Fruit fly (Drosophila melanogaster) whole organism, embryonic: ENCODE data around the gene Mkp3.

Experiments used
- Ada2b ChIP-seq: fragments of 200-800 bp; sonication (Bioruptor generic); IDR thresholded peaks from 2 replicates; pipeline ENCODE4 v1.3.6; 2022; ENCODE audit warnings: missing biosample characterization, missing genetic modification characterization
- BEAF-32 ChIP-seq: fragments of 200-800 bp; sonication (Bioruptor generic); optimal IDR thresholded peaks from 3 replicates; lab custom pipeline; 2017; ENCODE audit warnings: missing biosample characterization, missing genetic modification characterization, mild to moderate bottlenecking, moderate library complexity, missing genetic modification reagents
- Bgb ChIP-seq: fragments of 200-800 bp; sonication (Bioruptor generic); IDR thresholded peaks from 2 replicates; pipeline ENCODE4 v1.3.6; 2022; ENCODE audit warnings: missing biosample characterization, missing genetic modification characterization; ENCODE audit not compliant: partially characterized antibody
- BtbVII ChIP-seq: fragments of 200-800 bp; sonication (Bioruptor generic); optimal IDR thresholded peaks from 3 replicates; lab custom pipeline; 2017; ENCODE audit warnings: missing biosample characterization, mild to moderate bottlenecking, missing genetic modification characterization
- CG10147 ChIP-seq: fragments of 200-800 bp; sonication (Bioruptor generic); optimal IDR thresholded peaks from 2 replicates; lab custom pipeline; 2019; ENCODE audit warnings: missing biosample characterization, mild to moderate bottlenecking, missing genetic modification characterization, moderate library complexity
- CG10321 ChIP-seq: fragments of 200-800 bp; sonication (Bioruptor generic); IDR thresholded peaks from 2 replicates; pipeline ENCODE4 v1.3.6; 2022; ENCODE audit warnings: missing biosample characterization, missing genetic modification characterization
- CG10654 ChIP-seq: fragments of 200-800 bp; sonication (Bioruptor generic); optimal IDR thresholded peaks from 2 replicates; lab custom pipeline; 2016; ENCODE audit warnings: missing biosample characterization, missing genetic modification characterization
- CG11398 ChIP-seq: fragments of 200-800 bp; sonication (Bioruptor generic); optimal IDR thresholded peaks from 2 replicates; lab custom pipeline; 2016; ENCODE audit warnings: missing biosample characterization, missing genetic modification characterization
- CG14014 ChIP-seq: fragments of 200-800 bp; sonication (Bioruptor generic); IDR thresholded peaks from 2 replicates; pipeline ENCODE4 v1.3.6; 2022; ENCODE audit warnings: missing biosample characterization, missing genetic modification characterization
- CG15011 ChIP-seq: fragments of 200-800 bp; sonication (Bioruptor generic); optimal IDR thresholded peaks from 3 replicates; lab custom pipeline; 2018; ENCODE audit warnings: missing biosample characterization, mild to moderate bottlenecking, missing genetic modification characterization
- CG1529 ChIP-seq: fragments of 200-800 bp; sonication (Bioruptor generic); optimal IDR thresholded peaks from 3 replicates; lab custom pipeline; 2018; ENCODE audit warnings: missing biosample characterization, missing genetic modification characterization
- CG1647 ChIP-seq: fragments of 200-800 bp; sonication (Bioruptor generic); optimal IDR thresholded peaks from 3 replicates; lab custom pipeline; 2016; ENCODE audit warnings: missing biosample characterization, missing genetic modification characterization
- CG2116 ChIP-seq: fragments of 200-800 bp; sonication (Bioruptor generic); optimal IDR thresholded peaks from 3 replicates; lab custom pipeline; 2018; ENCODE audit warnings: missing biosample characterization, mild to moderate bottlenecking, missing genetic modification characterization
- CG2129 ChIP-seq: fragments of 200-800 bp; sonication (Bioruptor generic); IDR thresholded peaks from 2 replicates; pipeline ENCODE4 v1.3.6; 2022; ENCODE audit warnings: missing biosample characterization, missing genetic modification characterization; ENCODE audit not compliant: partially characterized antibody
- CG2202 ChIP-seq: fragments of 200-800 bp; sonication (Bioruptor generic); optimal IDR thresholded peaks from 2 replicates; lab custom pipeline; 2018; ENCODE audit warnings: missing biosample characterization, mild to moderate bottlenecking, missing genetic modification characterization
- CG33557 ChIP-seq: fragments of 200-800 bp; sonication (Bioruptor generic); optimal IDR thresholded peaks from 2 replicates; lab custom pipeline; 2019; ENCODE audit warnings: missing biosample characterization, mild to moderate bottlenecking, missing genetic modification characterization, moderate library complexity
- CG34224 ChIP-seq: fragments of 200-800 bp; sonication (Bioruptor generic); IDR thresholded peaks from 3 replicates; pipeline ENCODE4 v1.3.6; 2022; ENCODE audit warnings: missing biosample characterization, missing genetic modification characterization; ENCODE audit not compliant: partially characterized antibody
- CG4360 ChIP-seq: fragments of 200-800 bp; sonication (Bioruptor generic); IDR thresholded peaks from 2 replicates; pipeline ENCODE4 v1.3.6; 2022; ENCODE audit warnings: missing biosample characterization, missing genetic modification characterization
- CG4854 ChIP-seq: fragments of 200-800 bp; sonication (Bioruptor generic); optimal IDR thresholded peaks from 2 replicates; lab custom pipeline; 2016; ENCODE audit warnings: missing biosample characterization, missing genetic modification characterization, inconsistent platforms
- CG5953 ChIP-seq: fragments of 200-800 bp; sonication (Bioruptor generic); IDR thresholded peaks from 2 replicates; pipeline ENCODE4 v1.3.6; 2022; ENCODE audit warnings: missing biosample characterization, missing genetic modification characterization
- CG6854 ChIP-seq: fragments of 200-800 bp; sonication (Bioruptor generic); optimal IDR thresholded peaks from 3 replicates; lab custom pipeline; 2017; ENCODE audit warnings: missing biosample characterization, mild to moderate bottlenecking, missing genetic modification characterization
- CG8765 ChIP-seq: fragments of 200-800 bp; sonication (Bioruptor generic); IDR thresholded peaks from 2 replicates; pipeline ENCODE4 v1.3.6; 2022; ENCODE audit warnings: missing biosample characterization, missing genetic modification characterization
- CTCF ChIP-seq: fragments of 200-800 bp; sonication (Bioruptor generic); optimal IDR thresholded peaks from 2 replicates; lab custom pipeline; 2017; ENCODE audit warnings: missing biosample characterization, mild to moderate bottlenecking, missing genetic modification characterization, moderate library complexity
- E2f1 ChIP-seq: fragments of 200-800 bp; sonication (Bioruptor generic); IDR thresholded peaks from 2 replicates; pipeline ENCODE4 v1.3.6; 2022; ENCODE audit warnings: missing biosample characterization, missing genetic modification characterization
- Eip74EF ChIP-seq, 2 experiments: fragments of 200-800 bp in 1 of 2; fragments of >200 bp in 1 of 2; sonication (Bioruptor generic) in 1 of 2; optimal IDR thresholded peaks; 2 replicates each; lab custom pipeline; 2017 to 2019; ENCODE audit warnings: missing biosample characterization in 2 of 2, missing genetic modification characterization in 2 of 2, mild to moderate bottlenecking in 1 of 2, moderate library complexity in 1 of 2
- Ets65A ChIP-seq: fragments of 200-800 bp; sonication (Bioruptor generic); peaks from one replicate; lab custom pipeline; 2016; ENCODE audit warnings: missing biosample characterization, missing genetic modification characterization
- Gug ChIP-seq: fragments of 200-800 bp; sonication (Bioruptor generic); IDR thresholded peaks from 4 replicates; pipeline ENCODE4 v1.3.6; 2022; ENCODE audit warnings: missing biosample characterization, missing genetic modification characterization
- H2.0 ChIP-seq: fragments of 200-800 bp; sonication (Bioruptor generic); IDR thresholded peaks from 2 replicates; pipeline ENCODE4 v1.3.6; 2022; ENCODE audit warnings: missing biosample characterization, missing genetic modification characterization
- Hr3 ChIP-seq: fragments of 200-800 bp; sonication (Bioruptor generic); optimal IDR thresholded peaks from 3 replicates; lab custom pipeline; 2016; ENCODE audit warnings: missing biosample characterization, missing genetic modification characterization
- Mad ChIP-seq: fragments of 200-800 bp; sonication (Bioruptor generic); optimal IDR thresholded peaks from 2 replicates; lab custom pipeline; 2016; ENCODE audit warnings: missing biosample characterization, missing genetic modification characterization
- NFAT ChIP-seq: fragments of 200-800 bp; sonication (Bioruptor generic); IDR thresholded peaks from 2 replicates; pipeline ENCODE4 v1.3.6; 2022; ENCODE audit warnings: missing biosample characterization, missing genetic modification characterization
- Oaz ChIP-seq: fragments of 200-800 bp; sonication (Bioruptor generic); IDR thresholded peaks from 2 replicates; pipeline ENCODE4 v1.3.6; 2022; ENCODE audit warnings: missing biosample characterization, missing genetic modification characterization
- Poxn ChIP-seq: fragments of 200-800 bp; sonication (Bioruptor generic); IDR thresholded peaks from 2 replicates; pipeline ENCODE4 v1.3.6; 2022; ENCODE audit warnings: missing biosample characterization, missing genetic modification characterization
- Rfx ChIP-seq: fragments of 200-800 bp; sonication (Bioruptor generic); IDR thresholded peaks from 2 replicates; pipeline ENCODE4 v1.3.6; 2022; ENCODE audit warnings: missing biosample characterization, missing genetic modification characterization
- Side ChIP-seq: fragments of 200-800 bp; sonication (Bioruptor generic); optimal IDR thresholded peaks from 2 replicates; lab custom pipeline; 2016; ENCODE audit warnings: missing biosample characterization, missing genetic modification characterization
- Ssrp ChIP-seq: fragments of 200-800 bp; sonication (Bioruptor generic); optimal IDR thresholded peaks from 2 replicates; lab custom pipeline; 2018; ENCODE audit warnings: missing biosample characterization, mild to moderate bottlenecking, missing genetic modification characterization, moderate library complexity
- al ChIP-seq: fragments of 200-800 bp; sonication (Bioruptor generic); IDR thresholded peaks from 2 replicates; pipeline ENCODE4 v1.3.6; 2022; ENCODE audit warnings: missing biosample characterization, missing genetic modification characterization
- ara ChIP-seq: fragments of 200-800 bp; sonication (Bioruptor generic); IDR thresholded peaks from 2 replicates; pipeline ENCODE4 v1.3.6; 2022; ENCODE audit warnings: missing biosample characterization, missing genetic modification characterization
- crp ChIP-seq, 2 experiments: fragments of 200-800 bp; sonication (Bioruptor generic); optimal IDR thresholded peaks; 2 replicates in 1 of 2; 3 replicates in 1 of 2; lab custom pipeline; 2017; ENCODE audit warnings: missing biosample characterization in 2 of 2, missing genetic modification characterization in 2 of 2, mild to moderate bottlenecking in 1 of 2, moderate library complexity in 1 of 2
- da ChIP-seq: fragments of 200-800 bp; sonication (Bioruptor generic); optimal IDR thresholded peaks from 2 replicates; lab custom pipeline; 2016; ENCODE audit warnings: missing biosample characterization, missing genetic modification characterization
- en ChIP-seq: fragments of 200-800 bp; sonication (Bioruptor generic); optimal IDR thresholded peaks from 2 replicates; lab custom pipeline; 2016; ENCODE audit warnings: missing biosample characterization, missing genetic modification characterization
- jigr1 ChIP-seq: fragments of 200-800 bp; sonication (Bioruptor generic); IDR thresholded peaks from 3 replicates; pipeline ENCODE4 v1.3.6; 2022; ENCODE audit warnings: missing biosample characterization, missing genetic modification characterization
- ken ChIP-seq: fragments of 200-800 bp; sonication (Bioruptor generic); IDR thresholded peaks from 3 replicates; pipeline ENCODE4 v1.3.6; 2022; ENCODE audit warnings: missing biosample characterization, missing genetic modification characterization
- luna ChIP-seq: fragments of 200-800 bp; sonication (Bioruptor generic); optimal IDR thresholded peaks from 2 replicates; lab custom pipeline; 2016; ENCODE audit warnings: missing biosample characterization, missing genetic modification characterization
- peb ChIP-seq: fragments of 200-800 bp; sonication (Bioruptor generic); IDR thresholded peaks from 2 replicates; pipeline ENCODE4 v1.3.6; 2022; ENCODE audit warnings: missing biosample characterization, missing genetic modification characterization
- pnt ChIP-seq: fragments of 200-800 bp; sonication (Bioruptor generic); optimal IDR thresholded peaks from 3 replicates; lab custom pipeline; 2016; ENCODE audit warnings: missing biosample characterization, missing genetic modification characterization
- pzg ChIP-seq: fragments of 200-800 bp; sonication (Bioruptor generic); optimal IDR thresholded peaks from 3 replicates; lab custom pipeline; 2018; ENCODE audit warnings: missing biosample characterization, mild to moderate bottlenecking, missing genetic modification characterization, moderate library complexity
- sima ChIP-seq: fragments of 200-800 bp; sonication (Bioruptor generic); optimal IDR thresholded peaks from 2 replicates; lab custom pipeline; 2016; ENCODE audit warnings: missing biosample characterization, missing genetic modification characterization
- ssp ChIP-seq: fragments of 200-800 bp; sonication (Bioruptor generic); IDR thresholded peaks from 2 replicates; pipeline ENCODE4 v1.3.6; 2022; ENCODE audit warnings: missing biosample characterization, missing genetic modification characterization
- tio ChIP-seq: fragments of 200-800 bp; sonication (Bioruptor generic); optimal IDR thresholded peaks from 2 replicates; lab custom pipeline; 2017; ENCODE audit warnings: missing biosample characterization, missing genetic modification characterization, inconsistent platforms
- usp ChIP-seq: fragments of >200 bp; optimal IDR thresholded peaks from 2 replicates; lab custom pipeline; 2017; ENCODE audit warnings: missing biosample characterization, missing genetic modification characterization
- wdn ChIP-seq: fragments of 200-800 bp; sonication (Bioruptor generic); IDR thresholded peaks from 2 replicates; pipeline ENCODE4 v1.3.6; 2022; ENCODE audit warnings: missing biosample characterization, missing genetic modification characterization

Mkp3 gene

DNA sequence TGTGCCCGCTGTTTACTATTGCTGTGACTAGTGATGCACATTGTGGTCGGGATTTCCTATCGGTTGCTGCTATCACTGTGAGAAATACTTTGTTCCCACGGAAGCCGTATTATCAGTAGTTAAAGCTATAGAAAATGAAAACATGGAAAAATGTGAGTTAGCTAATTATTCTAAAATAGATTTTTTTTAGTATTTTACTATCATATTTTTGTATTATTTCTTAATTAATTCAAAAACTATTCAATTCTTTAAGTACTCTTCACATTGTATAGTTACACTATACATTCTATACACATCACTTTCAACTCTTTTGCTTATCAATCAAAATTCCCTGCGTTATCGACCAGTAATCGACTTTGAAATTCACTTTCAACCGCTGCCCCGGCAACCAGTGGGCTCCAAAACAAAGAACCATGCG lies 11.4 kb upstream of the Mkp3 start, which contains the start of the genes Naxd and CG14079 (continued):
- TF ChIP-seq CG2116 (peak; percentile 46), Oaz (peak; percentile 60), Rfx (GFP tag; lab: Robert Waterston, UW) (peak; percentile 62; the same call in 1 of the 2 replicates), tio (peak; percentile 34), ken (GFP tag; lab: Robert Waterston, UW) (peak; percentile 76), CG14014 (peak; percentile 57; the same call in 1 of the 2 replicates), pzg (GFP tag; lab: Kevin White, UChicago) (peak; percentile 24), Ssrp (tag; lab: Kevin White, UChicago) (peak; percentile 74), NFAT (GFP tag; lab: Robert Waterston, UW) (0 out of 2 replicates have a peak, but pooled peaks have one; percentile 37), pnt (GFP tag; lab: Kevin White, UChicago) (no peak), al (GFP tag; lab: Robert Waterston, UW) (peak; percentile 49; the same call in 1 of the 2 replicates), peb (GFP tag; lab: Robert Waterston, UW) (peak; percentile 39; the same call in 1 of the 2 replicates), BtbVII (GFP tag; lab: Kevin White, UChicago) (no peak), Side (no peak), CG4360 (GFP tag; lab: Robert Waterston, UW) (no peak), crp (GFP tag; optimal IDR thresholded peaks at IDR 0.05; lab: Kevin White, UChicago) (no peak), usp (GFP tag; lab: Kevin White, UChicago) (no peak), CG4854 (GFP tag; lab: Kevin White, UChicago) (no peak), Gug (GFP tag; lab: Robert Waterston, UW) (peak; percentile 42; the same call in 1 of the 4 replicates), da (no peak), CG15011 (GFP tag; lab: Kevin White, UChicago) (no peak), CG34224 (no peak), E2f1 (GFP tag; lab: Robert Waterston, UW) (peak; percentile 29; the same call in 1 of the 2 replicates), CG33557 (GFP tag; lab: Kevin White, UChicago) (peak; percentile 27), CG10654 (GFP tag; lab: Kevin White, UChicago) (peak; percentile 43), jigr1 (GFP tag; lab: Robert Waterston, UW) (0 out of 3 replicates have a peak, but pooled peaks have one; percentile 26), CG10147 (GFP tag; lab: Kevin White, UChicago) (no peak), luna (no peak), en (no peak), CG5953 (GFP tag; lab: Robert Waterston, UW) (peak; percentile 61; the same call in 1 of the 2 replicates), wdn (GFP tag; lab: Robert Waterston, UW) (no peak), ara (GFP tag; lab: Robert Waterston, UW) (no peak; the same call in 1 of the 2 replicates), CG8765 (peak; percentile 11; the same call in 1 of the 2 replicates), CG11398 (GFP tag; lab: Kevin White, UChicago) (no peak), Poxn (no peak), H2.0 (GFP tag; lab: Robert Waterston, UW) (peak; percentile 77), Hr3 (GFP tag; lab: Kevin White, UChicago) (peak; percentile 73), CG1529 (GFP tag; lab: Kevin White, UChicago) (peak; percentile 44), CG10321 (no peak), CG2202 (tag; lab: Kevin White, UChicago) (peak; percentile 28), Eip74EF (GFP tag; optimal IDR thresholded peaks at IDR 0.05; lab: Kevin White, UChicago) (peak in 1 of 2 experiments; percentile 45), ssp (peak; percentile 89), Ada2b (peak; percentile 35; the same call in 1 of the 2 replicates), Mad (peak; percentile 7), sima (GFP tag; lab: Kevin White, UChicago) (no peak), Bgb (GFP tag; lab: Robert Waterston, UW) (peak; percentile 31; the same call in 1 of the 2 replicates), CTCF (GFP tag; lab: Kevin White, UChicago) (no peak), BEAF-32 (GFP tag; lab: Kevin White, UChicago) (peak; percentile 62), Ets65A (GFP tag; lab: Kevin White, UChicago) (peak; percentile 90), CG2129 (GFP tag; lab: Robert Waterston, UW) (no peak), CG1647 (GFP tag; lab: Kevin White, UChicago) (no peak), CG6854 (GFP tag; lab: Kevin White, UChicago) (no peak)
